Worm (Caenorhabditis elegans): Measurements from ENCODE around the gene T22B2.2.

ce11 chrX:3960345-3960744 lies 40.1 kb downstream of the T22B2.2 start:
- no peak for TF ChIP-seq set-16 (GFP tag; IDR thresholded peaks at IDR 0.05)
- TF ChIP-seq ama-1 (optimal IDR thresholded peaks at IDR 0.05) = no peak
- TF ChIP-seq lin-29 (GFP tag; IDR thresholded peaks at IDR 0.05) = no peak
- no peak for TF ChIP-seq T20F7.1 (GFP tag; optimal IDR thresholded peaks at IDR 0.05)
- TF ChIP-seq hmg-1.1 (GFP tag; IDR thresholded peaks at IDR 0.05) = no peak

Measured in whole organism, L4 larva.